Worm (Caenorhabditis elegans) whole organism, L3 larva: ENCODE data around the gene Y48E1C.2.

Source experiments
- ama-1 ChIP-seq: fragments of 150-350 bp; optimal IDR thresholded peaks from 2 replicates; lab custom pipeline; 2018
- fkh-10 ChIP-seq: sonication (generic microtip); optimal IDR thresholded peaks from 2 replicates; lab custom pipeline; 2017; ENCODE audit warnings: missing biosample characterization, missing genetic modification reagents, missing genetic modification characterization
- fos-1 ChIP-seq: fragments of 150-350 bp; optimal IDR thresholded peaks from 2 replicates; lab custom pipeline; 2014; ENCODE audit warnings: missing biosample characterization, missing genetic modification characterization
- lin-15B ChIP-seq: fragments of 150-350 bp; optimal IDR thresholded peaks from 2 replicates; lab custom pipeline; 2014; ENCODE audit warnings: missing biosample characterization, missing genetic modification characterization
- lsy-12 ChIP-seq: sonication (generic microtip); optimal IDR thresholded peaks from 2 replicates; lab custom pipeline; 2016; ENCODE audit warnings: mild to moderate bottlenecking, missing genetic modification characterization, missing compliant biosample characterization
- mml-1 ChIP-seq: fragments of 150-350 bp; sonication (generic microtip); optimal IDR thresholded peaks from 3 replicates; lab custom pipeline; 2014; ENCODE audit warnings: missing biosample characterization, missing genetic modification characterization
- nfya-1 ChIP-seq: sonication (generic microtip); optimal IDR thresholded peaks from 2 replicates; lab custom pipeline; 2017; ENCODE audit warnings: missing genetic modification characterization, mild to moderate bottlenecking, missing compliant biosample characterization, antibody characterized with exemption, moderate library complexity; ENCODE audit not compliant: insufficient read depth
- nhr-23 ChIP-seq: fragments of 150-350 bp; optimal IDR thresholded peaks from 2 replicates; lab custom pipeline; 2014; ENCODE audit warnings: missing biosample characterization, missing genetic modification reagents, missing genetic modification characterization
- nhr-25 ChIP-seq: sonication (generic microtip); optimal IDR thresholded peaks from 2 replicates; lab custom pipeline; 2017; ENCODE audit warnings: missing biosample characterization, missing genetic modification characterization
- nhr-77 ChIP-seq: fragments of 150-350 bp; optimal IDR thresholded peaks from 2 replicates; lab custom pipeline; 2014; ENCODE audit warnings: missing biosample characterization, missing genetic modification characterization
- sea-2 ChIP-seq: fragments of 150-350 bp; sonication (generic microtip); optimal IDR thresholded peaks from 4 replicates; lab custom pipeline; 2014; ENCODE audit warnings: missing biosample characterization, missing genetic modification reagents, missing genetic modification characterization
- skn-1 ChIP-seq: fragments of 150-350 bp; optimal IDR thresholded peaks from 2 replicates; lab custom pipeline; 2014; ENCODE audit warnings: missing biosample characterization, missing genetic modification characterization
- ztf-4 ChIP-seq: fragments of 150-350 bp; optimal IDR thresholded peaks from 2 replicates; lab custom pipeline; 2014; ENCODE audit warnings: missing biosample characterization, missing genetic modification characterization

- TF ChIP-seq sea-2 (GFP tag; lab: Kevin White, UChicago) (no peak), nhr-25 (tag; lab: Kevin White, UChicago) (no peak), fos-1 (tag; lab: Kevin White, UChicago) (no peak), nhr-77 (tag; lab: Kevin White, UChicago) (no peak), mml-1 (tag; lab: Kevin White, UChicago) (no peak), ama-1 (no peak), lin-15B (tag; lab: Kevin White, UChicago) (no peak), ztf-4 (tag; lab: Kevin White, UChicago) (no peak), skn-1 (tag; lab: Kevin White, UChicago) (no peak), nhr-23 (no peak), nfya-1 (tag; lab: Kevin White, UChicago) (no peak), lsy-12 (tag; lab: Kevin White, UChicago) (no peak), fkh-10 (GFP tag; lab: Kevin White, UChicago) (no peak)
These were observed 30.5 kb downstream of the Y48E1C.2 start for ce11 chrII:13454839-13455238.
